Fruit fly (Drosophila melanogaster) whole organism, embryonic: ENCODE measurements around the gene CG14535.

Experiments
- Aef1 ChIP-seq: fragments of 200-800 bp; sonication (Bioruptor generic); IDR thresholded peaks from 3 replicates; pipeline ENCODE4 v1.3.6; 2022; ENCODE audit warnings: missing biosample characterization, missing genetic modification characterization
- Blimp-1 ChIP-seq: fragments of 200-800 bp; sonication (Bioruptor generic); optimal IDR thresholded peaks from 3 replicates; lab custom pipeline; 2018; ENCODE audit warnings: missing biosample characterization, missing genetic modification characterization, mild to moderate bottlenecking, moderate library complexity, missing genetic modification reagents
- CG10565 ChIP-seq: fragments of 200-800 bp; sonication (Bioruptor generic); optimal IDR thresholded peaks from 3 replicates; lab custom pipeline; 2016; ENCODE audit warnings: missing biosample characterization, mild to moderate bottlenecking, missing genetic modification characterization
- CG10979 ChIP-seq: fragments of 200-800 bp; sonication (Bioruptor generic); optimal IDR thresholded peaks from 2 replicates; lab custom pipeline; 2018; ENCODE audit warnings: missing biosample characterization, mild to moderate bottlenecking, missing genetic modification characterization, moderate library complexity
- CG13296 ChIP-seq: fragments of 200-800 bp; sonication (Bioruptor generic); optimal IDR thresholded peaks from 3 replicates; lab custom pipeline; 2018; ENCODE audit warnings: missing biosample characterization, mild to moderate bottlenecking, missing genetic modification characterization
- CG15696 ChIP-seq: fragments of 200-800 bp; sonication (Bioruptor generic); optimal IDR thresholded peaks from 2 replicates; lab custom pipeline; 2019; ENCODE audit warnings: missing biosample characterization, mild to moderate bottlenecking, missing genetic modification characterization, moderate library complexity
- CG16815 ChIP-seq: fragments of 200-800 bp; sonication (Bioruptor generic); optimal IDR thresholded peaks from 3 replicates; lab custom pipeline; 2017; ENCODE audit warnings: missing biosample characterization, mild to moderate bottlenecking, missing genetic modification characterization
- CG3163 ChIP-seq: fragments of 200-800 bp; sonication (Bioruptor generic); optimal IDR thresholded peaks from 3 replicates; lab custom pipeline; 2016; ENCODE audit warnings: missing biosample characterization, missing genetic modification characterization
- CG43689 ChIP-seq: fragments of 200-800 bp; sonication (Bioruptor generic); IDR thresholded peaks from 2 replicates; pipeline ENCODE4 v1.3.6; 2022; ENCODE audit warnings: missing biosample characterization, missing genetic modification characterization
- CG4854 ChIP-seq: fragments of 200-800 bp; sonication (Bioruptor generic); optimal IDR thresholded peaks from 2 replicates; lab custom pipeline; 2016; ENCODE audit warnings: missing biosample characterization, missing genetic modification characterization, inconsistent platforms
- CG5245 ChIP-seq: fragments of 200-800 bp; sonication (Bioruptor generic); optimal IDR thresholded peaks from 3 replicates; lab custom pipeline; 2016; ENCODE audit warnings: missing biosample characterization, missing genetic modification characterization
- CG6791 ChIP-seq: fragments of 200-800 bp; sonication (Bioruptor generic); IDR thresholded peaks from 3 replicates; pipeline ENCODE4 v1.3.6; 2022; ENCODE audit warnings: missing biosample characterization, missing genetic modification characterization; ENCODE audit not compliant: partially characterized antibody
- CG7928 ChIP-seq: fragments of 200-800 bp; sonication (Bioruptor generic); optimal IDR thresholded peaks from 2 replicates; lab custom pipeline; 2017; ENCODE audit warnings: missing biosample characterization, mild to moderate bottlenecking, missing genetic modification characterization
- CG7963 ChIP-seq: fragments of 200-800 bp; sonication (Bioruptor generic); IDR thresholded peaks from 3 replicates; pipeline ENCODE4 v1.3.6; 2022; ENCODE audit warnings: missing biosample characterization, missing genetic modification characterization; ENCODE audit not compliant: partially characterized antibody
- CG9727 ChIP-seq: fragments of 200-800 bp; sonication (Bioruptor generic); optimal IDR thresholded peaks from 3 replicates; lab custom pipeline; 2017; ENCODE audit warnings: missing biosample characterization, mild to moderate bottlenecking, missing genetic modification characterization
- CG9876 ChIP-seq: fragments of 200-800 bp; sonication (Bioruptor generic); optimal IDR thresholded peaks from 2 replicates; lab custom pipeline; 2016; ENCODE audit warnings: missing biosample characterization, missing genetic modification characterization
- Dref ChIP-seq: fragments of 200-800 bp; sonication (Bioruptor generic); IDR thresholded peaks from 2 replicates; pipeline ENCODE4 v1.3.6; 2022; ENCODE audit warnings: missing biosample characterization, missing genetic modification characterization
- Fer2 ChIP-seq: fragments of 200-800 bp; sonication (Bioruptor generic); optimal IDR thresholded peaks from 2 replicates; lab custom pipeline; 2018; ENCODE audit warnings: missing biosample characterization, mild to moderate bottlenecking, missing genetic modification characterization, moderate library complexity
- Hr39 ChIP-seq: fragments of >200 bp; optimal IDR thresholded peaks from 2 replicates; lab custom pipeline; 2017
- Hr51 ChIP-seq, 2 experiments: fragments of 200-800 bp; sonication (Bioruptor generic); optimal IDR thresholded peaks; 2 replicates in 1 of 2; 3 replicates in 1 of 2; lab custom pipeline; 2016 to 2018; ENCODE audit warnings: missing biosample characterization in 2 of 2, missing genetic modification characterization in 2 of 2, mild to moderate bottlenecking in 1 of 2, moderate library complexity in 1 of 2
- Med ChIP-seq: fragments of 200-800 bp; sonication (Bioruptor generic); peaks from one replicate; lab custom pipeline; 2016; ENCODE audit warnings: missing biosample characterization, missing genetic modification characterization, mild to moderate bottlenecking, inconsistent platforms, moderate library complexity
- NFAT ChIP-seq: fragments of 200-800 bp; sonication (Bioruptor generic); IDR thresholded peaks from 2 replicates; pipeline ENCODE4 v1.3.6; 2022; ENCODE audit warnings: missing biosample characterization, missing genetic modification characterization
- Opbp ChIP-seq: fragments of 200-800 bp; sonication (Bioruptor generic); IDR thresholded peaks from 3 replicates; pipeline ENCODE4 v1.3.6; 2022; ENCODE audit warnings: missing biosample characterization, missing genetic modification characterization; ENCODE audit not compliant: partially characterized antibody
- Ssrp ChIP-seq: fragments of 200-800 bp; sonication (Bioruptor generic); optimal IDR thresholded peaks from 2 replicates; lab custom pipeline; 2018; ENCODE audit warnings: missing biosample characterization, mild to moderate bottlenecking, missing genetic modification characterization, moderate library complexity
- Vsx1 ChIP-seq: fragments of 200-800 bp; sonication (Bioruptor generic); optimal IDR thresholded peaks from 2 replicates; lab custom pipeline; 2017; ENCODE audit warnings: missing biosample characterization, mild to moderate bottlenecking, missing genetic modification characterization, missing genetic modification reagents
- ara ChIP-seq: fragments of 200-800 bp; sonication (Bioruptor generic); IDR thresholded peaks from 2 replicates; pipeline ENCODE4 v1.3.6; 2022; ENCODE audit warnings: missing biosample characterization, missing genetic modification characterization
- ase ChIP-seq: fragments of 200-800 bp; sonication (Bioruptor generic); IDR thresholded peaks from 3 replicates; pipeline ENCODE4 v1.3.6; 2022; ENCODE audit warnings: missing biosample characterization, missing genetic modification characterization
- bowl ChIP-seq: fragments of 200-800 bp; sonication (Bioruptor generic); IDR thresholded peaks from 2 replicates; pipeline ENCODE4 v1.3.6; 2022; ENCODE audit warnings: missing biosample characterization, missing genetic modification characterization
- disco-r ChIP-seq: fragments of 200-800 bp; sonication (Bioruptor generic); optimal IDR thresholded peaks from 2 replicates; lab custom pipeline; 2016; ENCODE audit warnings: missing biosample characterization, missing genetic modification characterization
- dmrt99B ChIP-seq: fragments of 200-800 bp; sonication (Bioruptor generic); optimal IDR thresholded peaks from 2 replicates; lab custom pipeline; 2018; ENCODE audit warnings: missing biosample characterization, mild to moderate bottlenecking, missing genetic modification characterization, moderate library complexity
- eve ChIP-seq, 2 experiments: fragments of >200 bp; optimal IDR thresholded peaks; 2 replicates each; lab custom pipeline; 2017; ENCODE audit warnings: missing biosample characterization in 2 of 2, missing genetic modification characterization in 2 of 2
- exex ChIP-seq: fragments of 200-800 bp; sonication (Bioruptor generic); optimal IDR thresholded peaks from 4 replicates; lab custom pipeline; 2018; ENCODE audit warnings: missing biosample characterization, mild to moderate bottlenecking, missing genetic modification characterization, moderate library complexity
- fd96Cb ChIP-seq: fragments of 200-800 bp; sonication (Bioruptor generic); optimal IDR thresholded peaks from 2 replicates; lab custom pipeline; 2018; ENCODE audit warnings: missing biosample characterization, mild to moderate bottlenecking, missing genetic modification characterization, moderate library complexity
- fu2 ChIP-seq: fragments of 200-800 bp; sonication (Bioruptor generic); optimal IDR thresholded peaks from 2 replicates; lab custom pipeline; 2016; ENCODE audit warnings: missing biosample characterization, missing genetic modification characterization
- gfzf ChIP-seq: fragments of 200-800 bp; sonication (Bioruptor generic); optimal IDR thresholded peaks from 2 replicates; lab custom pipeline; 2016; ENCODE audit warnings: missing biosample characterization, mild to moderate bottlenecking, missing genetic modification characterization, moderate library complexity
- gsb-n ChIP-seq: fragments of 200-800 bp; sonication (Bioruptor generic); optimal IDR thresholded peaks from 3 replicates; lab custom pipeline; 2018; ENCODE audit warnings: missing biosample characterization, mild to moderate bottlenecking, missing genetic modification characterization
- ham ChIP-seq: fragments of 200-800 bp; sonication (Bioruptor generic); IDR thresholded peaks from 2 replicates; pipeline ENCODE4 v1.3.6; 2022; ENCODE audit warnings: missing biosample characterization, missing genetic modification characterization
- hbn ChIP-seq: fragments of 200-800 bp; sonication (Bioruptor generic); IDR thresholded peaks from 2 replicates; pipeline ENCODE4 v1.3.6; 2022; ENCODE audit warnings: missing biosample characterization, missing genetic modification characterization; ENCODE audit not compliant: partially characterized antibody
- lilli ChIP-seq: fragments of 200-800 bp; sonication (Bioruptor generic); optimal IDR thresholded peaks from 3 replicates; lab custom pipeline; 2016; ENCODE audit warnings: missing biosample characterization, missing genetic modification characterization
- mam ChIP-seq: fragments of 200-800 bp; sonication (Bioruptor generic); optimal IDR thresholded peaks from 3 replicates; lab custom pipeline; 2016; ENCODE audit warnings: missing biosample characterization, missing genetic modification characterization
- mld ChIP-seq: fragments of 200-800 bp; sonication (Bioruptor generic); IDR thresholded peaks from 3 replicates; pipeline ENCODE4 v1.3.6; 2022; ENCODE audit warnings: missing biosample characterization, missing genetic modification characterization; ENCODE audit not compliant: partially characterized antibody
- nerfin-2 ChIP-seq: fragments of 200-800 bp; sonication (Bioruptor generic); IDR thresholded peaks from 2 replicates; pipeline ENCODE4 v1.3.6; 2022; ENCODE audit warnings: missing biosample characterization, missing genetic modification characterization; ENCODE audit not compliant: partially characterized antibody
- nom ChIP-seq: fragments of 200-800 bp; sonication (Bioruptor generic); optimal IDR thresholded peaks from 2 replicates; lab custom pipeline; 2017; ENCODE audit warnings: missing biosample characterization, missing genetic modification characterization, mild to moderate bottlenecking, moderate library complexity, missing genetic modification reagents
- phol ChIP-seq: fragments of 200-800 bp; sonication (Bioruptor generic); optimal IDR thresholded peaks from 3 replicates; lab custom pipeline; 2018; ENCODE audit warnings: missing biosample characterization, mild to moderate bottlenecking, missing genetic modification characterization, moderate library complexity
- repo ChIP-seq: fragments of 200-800 bp; sonication (Bioruptor generic); optimal IDR thresholded peaks from 2 replicates; lab custom pipeline; 2016; ENCODE audit warnings: missing biosample characterization, missing genetic modification characterization
- sc ChIP-seq, 3 experiments: fragments of >200 bp in 2 of 3; fragments of 200-800 bp in 1 of 3; sonication (Bioruptor generic) in 1 of 3; optimal IDR thresholded peaks; 2 replicates in 2 of 3; 3 replicates in 1 of 3; lab custom pipeline; 2017; ENCODE audit warnings: mild to moderate bottlenecking in 1 of 3, missing biosample characterization in 1 of 3, missing genetic modification characterization in 1 of 3, missing genetic modification reagents in 1 of 3
- sd ChIP-seq: fragments of 200-800 bp; sonication (Bioruptor generic); optimal IDR thresholded peaks from 3 replicates; lab custom pipeline; 2018; ENCODE audit warnings: missing biosample characterization, mild to moderate bottlenecking, missing genetic modification characterization, moderate library complexity
- slou ChIP-seq: fragments of 200-800 bp; sonication (Bioruptor generic); optimal IDR thresholded peaks from 3 replicates; lab custom pipeline; 2016; ENCODE audit warnings: missing biosample characterization, missing genetic modification characterization
- slp2 ChIP-seq: fragments of 200-800 bp; sonication (Bioruptor generic); optimal IDR thresholded peaks from 2 replicates; lab custom pipeline; 2016; ENCODE audit warnings: missing biosample characterization, missing genetic modification characterization

CG14535 gene

dm6 chr2L:7821279-7821848, 33.9 kb downstream of the CG14535 start (continued):
- TF ChIP-seq Blimp-1 (GFP tag; lab: Kevin White, UChicago): no peak
- TF ChIP-seq ham (GFP tag; lab: Robert Waterston, UW): no peak
- peak; percentile 71 for TF ChIP-seq repo
- no peak for TF ChIP-seq CG10565 (GFP tag; lab: Kevin White, UChicago)
- peak; percentile 10 for TF ChIP-seq CG5245 (GFP tag; lab: Kevin White, UChicago)
- peak; percentile 51 for TF ChIP-seq CG13296 (GFP tag; lab: Kevin White, UChicago)
- TF ChIP-seq CG16815 (GFP tag; lab: Kevin White, UChicago): peak; percentile 18
- TF ChIP-seq nom: peak; percentile 41
- TF ChIP-seq phol (tag; lab: Kevin White, UChicago): peak; percentile 67
- peak; percentile 70 for TF ChIP-seq NFAT (GFP tag; lab: Robert Waterston, UW)
- TF ChIP-seq Fer2: peak; percentile 43
- TF ChIP-seq CG7928 (GFP tag; lab: Kevin White, UChicago): no peak
- TF ChIP-seq slou: no peak
- TF ChIP-seq disco-r (GFP tag; lab: Kevin White, UChicago): no peak
- no peak for TF ChIP-seq CG43689 (GFP tag; lab: Robert Waterston, UW)
- peak; percentile 86 for TF ChIP-seq Dref (GFP tag; lab: Robert Waterston, UW)
- TF ChIP-seq sd (tag; lab: Kevin White, UChicago): no peak
- peak; percentile 4 for TF ChIP-seq slp2 (GFP tag; lab: Kevin White, UChicago)
- peak; percentile 76; the same call in 2 of the 3 replicates for TF ChIP-seq mld (GFP tag; lab: Robert Waterston, UW)
- no peak for TF ChIP-seq eve (GFP tag; optimal IDR thresholded peaks at IDR 0.05; lab: Kevin White, UChicago)
- peak; percentile 40 for TF ChIP-seq Ssrp (tag; lab: Kevin White, UChicago)
- no peak; the same call in 2 of the 3 replicates for TF ChIP-seq Aef1 (GFP tag; lab: Robert Waterston, UW)
- peak; percentile 40 for TF ChIP-seq CG15696
- TF ChIP-seq hbn (GFP tag; lab: Robert Waterston, UW): peak; percentile 87
- TF ChIP-seq CG6791: peak; percentile 90
- TF ChIP-seq Hr39 (lab: Kevin White, UChicago): no peak
- TF ChIP-seq CG3163 (GFP tag; lab: Kevin White, UChicago): peak; percentile 32
- TF ChIP-seq exex (tag; lab: Kevin White, UChicago): peak; percentile 20
- TF ChIP-seq CG9727 (GFP tag; lab: Kevin White, UChicago): peak; percentile 63
- peak; percentile 64 for TF ChIP-seq mam (GFP tag; lab: Kevin White, UChicago)
- TF ChIP-seq CG4854 (GFP tag; lab: Kevin White, UChicago): peak; percentile 28
- TF ChIP-seq dmrt99B (tag; lab: Kevin White, UChicago): no peak
- TF ChIP-seq Hr51 (GFP tag; optimal IDR thresholded peaks at IDR 0.05; lab: Kevin White, UChicago): peak in 1 of 2 experiments; percentile 8
- no peak for TF ChIP-seq ase
- TF ChIP-seq CG7963 (GFP tag; lab: Robert Waterston, UW): peak; percentile 64; the same call in 2 of the 3 replicates
- TF ChIP-seq gsb-n (tag; lab: Kevin White, UChicago): no peak
- TF ChIP-seq lilli (GFP tag; lab: Kevin White, UChicago): peak; percentile 78
- TF ChIP-seq fd96Cb: peak; percentile 1
- TF ChIP-seq bowl: no peak
- TF ChIP-seq nerfin-2 (GFP tag; lab: Robert Waterston, UW): peak; percentile 70
- TF ChIP-seq Med: peak; percentile 95
- no peak for TF ChIP-seq sc (optimal IDR thresholded peaks at IDR 0.05; lab: Kevin White, UChicago)
- peak; percentile 24 for TF ChIP-seq sc (GFP tag; optimal IDR thresholded peaks at IDR 0.05; lab: Kevin White, UChicago)
- TF ChIP-seq fu2 (GFP tag; lab: Kevin White, UChicago): peak; percentile 37
- TF ChIP-seq Opbp: peak; percentile 86
- no peak for TF ChIP-seq ara (GFP tag; lab: Robert Waterston, UW)
- TF ChIP-seq Vsx1 (GFP tag; lab: Kevin White, UChicago): no peak
- peak; percentile 42 for TF ChIP-seq CG10979
- peak; percentile 20 for TF ChIP-seq gfzf (GFP tag; lab: Kevin White, UChicago)
- peak; percentile 24 for TF ChIP-seq CG9876
